Fruit fly (Drosophila melanogaster) S2 (cell line): ENCODE results near the gene Prp3.

Experiments
- CG8478 ChIP-seq: fragments of >200 bp; optimal IDR thresholded peaks from 2 replicates; lab custom pipeline; 2018
- CTCF ChIP-seq, 2 experiments: fragments of >200 bp; optimal IDR thresholded peaks; 2 replicates each; lab custom pipeline; 2018

- TF ChIP-seq CG8478 (lab: Kevin White, UChicago) (no peak), CTCF (optimal IDR thresholded peaks at IDR 0.05; lab: Kevin White, UChicago) (no peak)
Observed at dm6 chr3L:19903400-19903846, 6.7 kb upstream of the Prp3 start.
